Comparison of ENCODE assay signal across 1 fruit fly cellular context in the genomic region with DNA sequence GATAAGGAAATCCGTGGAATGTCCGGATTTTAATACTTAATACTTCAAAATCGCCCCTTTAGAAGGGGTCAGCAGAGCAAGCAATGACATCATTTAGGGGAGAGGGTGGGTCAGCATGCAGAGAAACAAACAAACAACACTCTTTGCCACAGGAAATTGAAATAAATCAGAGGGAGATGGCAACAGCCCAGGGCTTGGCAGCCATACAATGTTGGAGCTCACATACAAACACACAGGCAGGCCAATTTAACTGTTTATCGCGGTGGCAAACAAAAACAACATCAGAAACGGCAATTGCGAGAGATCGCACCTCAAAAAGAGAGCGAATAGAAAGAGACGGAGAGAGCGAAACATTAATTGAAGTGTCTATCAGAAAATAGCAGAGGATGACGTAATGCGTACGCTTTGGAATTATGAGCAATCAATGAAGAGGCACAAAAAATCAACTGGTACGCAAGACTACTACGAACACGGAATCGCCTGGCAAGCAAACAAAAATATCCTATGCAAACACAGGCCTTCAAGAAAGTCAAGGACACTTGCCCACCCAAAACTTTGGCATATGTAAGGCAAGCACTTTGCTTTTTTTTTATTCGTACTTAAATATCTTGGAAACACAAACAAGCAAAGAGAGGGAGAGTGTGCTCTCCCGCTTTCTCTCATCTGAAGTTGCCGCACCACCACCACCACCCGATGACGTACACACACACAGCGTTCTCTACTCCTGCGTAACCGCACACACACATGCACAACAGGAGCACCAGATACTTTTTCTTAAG.
TF ChIP-seq lines count a peak whose summit lies in the region.

No protein-coding gene starts in this region.

TF ChIP-seq in whole organism, embryonic, 481 proteins besides CTCF, POLR2A, EP300 and RAD21 (continued from another document and continues in another):
- TF ChIP-seq CG34422 (GFP tag; IDR thresholded peaks at IDR 0.05; lab: Robert Waterston, UW) (peak; percentile 63; the same call in 2 of the 3 replicates), gem (tag; optimal IDR thresholded peaks at IDR 0.05; lab: Kevin White, UChicago) (no peak), tll (GFP tag; optimal IDR thresholded peaks at IDR 0.05; lab: Kevin White, UChicago) (peak in 1 of 2 experiments; percentile 16), Atf6 (GFP tag; IDR thresholded peaks at IDR 0.05; lab: Robert Waterston, UW) (peak; percentile 41; the same call in 1 of the 2 replicates), CG10321 (GFP tag; IDR thresholded peaks at IDR 0.05; lab: Robert Waterston, UW) (peak; percentile 79), CG18599 (GFP tag; optimal IDR thresholded peaks at IDR 0.05; lab: Kevin White, UChicago) (peak; percentile 50), CG11696 (GFP tag; IDR thresholded peaks at IDR 0.05; lab: Robert Waterston, UW) (0 out of 2 replicates have a peak, but pooled peaks have one; percentile 16), Hr78 (GFP tag; optimal IDR thresholded peaks at IDR 0.05; lab: Kevin White, UChicago) (peak in 1 of 2 experiments; percentile 71), Atf3 (GFP tag; optimal IDR thresholded peaks at IDR 0.05; lab: Kevin White, UChicago) (peak; percentile 77), D (optimal IDR thresholded peaks at IDR 0.05; lab: Kevin White, UChicago) (peak; percentile 17), D (GFP tag; optimal IDR thresholded peaks at IDR 0.05; lab: Kevin White, UChicago) (no peak), grau (tag; optimal IDR thresholded peaks at IDR 0.05; lab: Kevin White, UChicago) (peak; percentile 3), CG8924 (tag; optimal IDR thresholded peaks at IDR 0.05; lab: Kevin White, UChicago) (peak; percentile 36), GATAe (GFP tag; conservative IDR thresholded peaks at IDR 0.05; lab: Robert Waterston, UW) (peak; percentile 53; the same call in 1 of the 2 replicates), MBD-R2 (GFP tag; IDR thresholded peaks at IDR 0.05; lab: Robert Waterston, UW) (peak; percentile 30; the same call in 1 of the 2 replicates), ash1 (GFP tag; optimal IDR thresholded peaks at IDR 0.05; lab: Kevin White, UChicago) (peak; percentile 73), NfI (GFP tag; optimal IDR thresholded peaks at IDR 0.05; lab: Kevin White, UChicago) (peak; percentile 45), CG13296 (GFP tag; optimal IDR thresholded peaks at IDR 0.05; lab: Kevin White, UChicago) (peak; percentile 63), scrt (GFP tag; optimal IDR thresholded peaks at IDR 0.05; lab: Kevin White, UChicago) (peak; percentile 62), HmgZ (tag; optimal IDR thresholded peaks at IDR 0.05; lab: Kevin White, UChicago) (peak; percentile 56), CG32767 (GFP tag; IDR thresholded peaks at IDR 0.05; lab: Robert Waterston, UW) (peak; percentile 11; the same call in 1 of the 2 replicates), insv (GFP tag; optimal IDR thresholded peaks at IDR 0.05; lab: Kevin White, UChicago) (peak in 1 of 2 experiments; percentile 23), ftz-f1 (GFP tag; optimal IDR thresholded peaks at IDR 0.05; lab: Kevin White, UChicago) (peak; percentile 54), CG11456 (GFP tag; IDR thresholded peaks at IDR 0.05; lab: Robert Waterston, UW) (peak; percentile 26; the same call in 1 of the 3 replicates), Dll (GFP tag; IDR thresholded peaks at IDR 0.05; lab: Robert Waterston, UW; ENCODE audit: partially characterized antibody) (0 out of 4 replicates have a peak, but pooled peaks have one; percentile 23), bsh (GFP tag; optimal IDR thresholded peaks at IDR 0.05; lab: Kevin White, UChicago) (peak in 1 of 2 experiments; percentile 33), ato (GFP tag; IDR thresholded peaks at IDR 0.05; lab: Robert Waterston, UW; ENCODE audit: partially characterized antibody) (no peak), Aef1 (GFP tag; IDR thresholded peaks at IDR 0.05; lab: Robert Waterston, UW) (peak; percentile 64), Mes4 (GFP tag; optimal IDR thresholded peaks at IDR 0.05; lab: Kevin White, UChicago) (no peak), MTF-1 (GFP tag; optimal IDR thresholded peaks at IDR 0.05; lab: Kevin White, UChicago; ENCODE audit: borderline replicate concordance) (peak; percentile 44), CG31224 (GFP tag; IDR thresholded peaks at IDR 0.05; lab: Robert Waterston, UW) (no peak), pfk (GFP tag; optimal IDR thresholded peaks at IDR 0.05; lab: Kevin White, UChicago) (peak; percentile 43), CG15514 (GFP tag; optimal IDR thresholded peaks at IDR 0.05; lab: Kevin White, UChicago) (peak; percentile 49), CG11247 (GFP tag; IDR thresholded peaks at IDR 0.05; lab: Robert Waterston, UW) (peak; percentile 34; the same call in 1 of the 2 replicates), CG4360 (GFP tag; IDR thresholded peaks at IDR 0.05; lab: Robert Waterston, UW) (peak; percentile 85), cg (GFP tag; optimal IDR thresholded peaks at IDR 0.05; lab: Kevin White, UChicago) (peak; percentile 88), B-H2 (GFP tag; optimal IDR thresholded peaks at IDR 0.05; lab: Kevin White, UChicago) (peak; percentile 84), CG6854 (GFP tag; optimal IDR thresholded peaks at IDR 0.05; lab: Kevin White, UChicago) (peak; percentile 31), stc (GFP tag; IDR thresholded peaks at IDR 0.05; lab: Robert Waterston, UW) (no peak), rib (GFP tag; IDR thresholded peaks at IDR 0.05; lab: Robert Waterston, UW) (peak; percentile 73; the same call in 1 of the 2 replicates), HLHmδ (GFP tag; optimal IDR thresholded peaks at IDR 0.05; lab: Kevin White, UChicago) (peak; percentile 26), CG11504 (tag; optimal IDR thresholded peaks at IDR 0.05; lab: Kevin White, UChicago) (no peak), Oaz (GFP tag; IDR thresholded peaks at IDR 0.05; lab: Robert Waterston, UW) (no peak), Xrp1 (GFP tag; IDR thresholded peaks at IDR 0.05; lab: Robert Waterston, UW) (peak; percentile 31; the same call in 1 of the 2 replicates), CG2678 (tag; optimal IDR thresholded peaks at IDR 0.05; lab: Kevin White, UChicago) (peak; percentile 42), Pdp1 (GFP tag; optimal IDR thresholded peaks at IDR 0.05; lab: Kevin White, UChicago) (peak in 1 of 2 experiments; percentile 99), CG18476 (GFP tag; optimal IDR thresholded peaks at IDR 0.05; lab: Kevin White, UChicago) (peak; percentile 52), fd96Cb (tag; optimal IDR thresholded peaks at IDR 0.05; lab: Kevin White, UChicago) (no peak), Blimp-1 (GFP tag; optimal IDR thresholded peaks at IDR 0.05; lab: Kevin White, UChicago) (no peak), ab (GFP tag; optimal IDR thresholded peaks at IDR 0.05; lab: Kevin White, UChicago) (peak; percentile 27), bbx (GFP tag; IDR thresholded peaks at IDR 0.05; lab: Robert Waterston, UW; ENCODE audit: partially characterized antibody) (peak; percentile 35; the same call in 1 of the 2 replicates), lov (optimal IDR thresholded peaks at IDR 0.05; lab: Kevin White, UChicago) (peak; percentile 71), lov (GFP tag; IDR thresholded peaks at IDR 0.05; lab: Robert Waterston, UW) (peak; percentile 54; the same call in 1 of the 3 replicates), Meics (GFP tag; optimal IDR thresholded peaks at IDR 0.05; lab: Kevin White, UChicago) (peak; percentile 45), exex (tag; optimal IDR thresholded peaks at IDR 0.05; lab: Kevin White, UChicago) (peak; percentile 92), CG12071 (GFP tag; optimal IDR thresholded peaks at IDR 0.05; lab: Kevin White, UChicago) (peak; percentile 71), Bgb (GFP tag; IDR thresholded peaks at IDR 0.05; lab: Robert Waterston, UW; ENCODE audit: partially characterized antibody) (no peak; the same call in 1 of the 2 replicates), CG1832 (GFP tag; optimal IDR thresholded peaks at IDR 0.05; lab: Kevin White, UChicago) (peak; percentile 63), CG3281 (GFP tag; optimal IDR thresholded peaks at IDR 0.05; lab: Kevin White, UChicago) (peak; percentile 57), CG14441 (GFP tag; IDR thresholded peaks at IDR 0.05; lab: Robert Waterston, UW) (peak; percentile 44; the same call in 1 of the 2 replicates), gcm2 (GFP tag; optimal IDR thresholded peaks at IDR 0.05; lab: Kevin White, UChicago) (no peak), pros (GFP tag; optimal IDR thresholded peaks at IDR 0.05; lab: Kevin White, UChicago) (peak; percentile 67), CG3163 (GFP tag; optimal IDR thresholded peaks at IDR 0.05; lab: Kevin White, UChicago) (peak; percentile 53), ranshi (GFP tag; IDR thresholded peaks at IDR 0.05; lab: Robert Waterston, UW) (peak; percentile 11; the same call in 1 of the 2 replicates), Nf-YC (tag; optimal IDR thresholded peaks at IDR 0.05; lab: Kevin White, UChicago) (no peak), CG2199 (GFP tag; IDR thresholded peaks at IDR 0.05; lab: Robert Waterston, UW) (peak; percentile 41; the same call in 2 of the 3 replicates), kni (GFP tag; optimal IDR thresholded peaks at IDR 0.05; lab: Kevin White, UChicago) (peak; percentile 64), knrl (GFP tag; IDR thresholded peaks at IDR 0.05; lab: Robert Waterston, UW; ENCODE audit: partially characterized antibody) (peak; percentile 36; the same call in 1 of the 3 replicates), CG16813 (GFP tag; IDR thresholded peaks at IDR 0.05; lab: Robert Waterston, UW; ENCODE audit: partially characterized antibody) (no peak), caup (GFP tag; optimal IDR thresholded peaks at IDR 0.05; lab: Kevin White, UChicago; ENCODE audit: severe bottlenecking) (peak; percentile 81), CG6689 (GFP tag; IDR thresholded peaks at IDR 0.05; lab: Robert Waterston, UW) (0 out of 2 replicates have a peak, but pooled peaks have one; percentile 11), Eip74EF (GFP tag; optimal IDR thresholded peaks at IDR 0.05; lab: Kevin White, UChicago) (peak in 1 of 2 experiments; percentile 63), H15 (GFP tag; IDR thresholded peaks at IDR 0.05; lab: Robert Waterston, UW) (no peak), PHDP (tag; optimal IDR thresholded peaks at IDR 0.05; lab: Kevin White, UChicago) (peak; percentile 1), dpn (GFP tag; optimal IDR thresholded peaks at IDR 0.05; lab: Kevin White, UChicago) (peak in 1 of 2 experiments; percentile 36), Hmr (GFP tag; optimal IDR thresholded peaks at IDR 0.05; lab: Kevin White, UChicago) (peak; percentile 68), Rfx (GFP tag; IDR thresholded peaks at IDR 0.05; lab: Robert Waterston, UW) (peak; percentile 56; the same call in 1 of the 2 replicates), dysf (GFP tag; IDR thresholded peaks at IDR 0.05; lab: Robert Waterston, UW) (peak; percentile 30; the same call in 1 of the 3 replicates), gro (GFP tag; optimal IDR thresholded peaks at IDR 0.05; lab: Kevin White, UChicago) (peak; percentile 40), br (optimal IDR thresholded peaks at IDR 0.05; lab: Kevin White, UChicago) (no peak), Vsx1 (GFP tag; optimal IDR thresholded peaks at IDR 0.05; lab: Kevin White, UChicago) (peak; percentile 95), CG14014 (GFP tag; IDR thresholded peaks at IDR 0.05; lab: Robert Waterston, UW) (peak; percentile 44; the same call in 1 of the 2 replicates), BtbVII (GFP tag; optimal IDR thresholded peaks at IDR 0.05; lab: Kevin White, UChicago) (peak; percentile 79), aop (GFP tag; IDR thresholded peaks at IDR 0.05; lab: Robert Waterston, UW) (peak; percentile 60; the same call in 1 of the 2 replicates), sim (GFP tag; IDR thresholded peaks at IDR 0.05; lab: Robert Waterston, UW) (0 out of 2 replicates have a peak, but pooled peaks have one; percentile 20), lab (GFP tag; optimal IDR thresholded peaks at IDR 0.05; lab: Kevin White, UChicago) (peak; percentile 78), CG7372 (GFP tag; IDR thresholded peaks at IDR 0.05; lab: Robert Waterston, UW) (0 out of 2 replicates have a peak, but pooled peaks have one; percentile 13), Abd-B (GFP tag; optimal IDR thresholded peaks at IDR 0.05; lab: Kevin White, UChicago) (peak; percentile 21), inv (GFP tag; IDR thresholded peaks at IDR 0.05; lab: Robert Waterston, UW; ENCODE audit: partially characterized antibody) (no peak), yki (optimal IDR thresholded peaks at IDR 0.05; lab: Kevin White, UChicago) (no peak), CG8359 (GFP tag; optimal IDR thresholded peaks at IDR 0.05; lab: Kevin White, UChicago; ENCODE audit: borderline replicate concordance) (no peak), otp (GFP tag; IDR thresholded peaks at IDR 0.05; lab: Robert Waterston, UW) (peak; percentile 57; the same call in 1 of the 3 replicates), CG3838 (GFP tag; optimal IDR thresholded peaks at IDR 0.05; lab: Kevin White, UChicago) (peak; percentile 60), sob (GFP tag; IDR thresholded peaks at IDR 0.05; lab: Robert Waterston, UW) (peak; percentile 61; the same call in 1 of the 2 replicates), wek (GFP tag; optimal IDR thresholded peaks at IDR 0.05; lab: Kevin White, UChicago) (peak; percentile 67), CG17359 (tag; optimal IDR thresholded peaks at IDR 0.05; lab: Kevin White, UChicago) (peak; percentile 37), CG9727 (GFP tag; optimal IDR thresholded peaks at IDR 0.05; lab: Kevin White, UChicago) (peak; percentile 31), mirr (GFP tag; optimal IDR thresholded peaks at IDR 0.05; lab: Kevin White, UChicago) (peak; percentile 97), CG15479 (GFP tag; optimal IDR thresholded peaks at IDR 0.05; lab: Kevin White, UChicago) (peak; percentile 91), chinmo (GFP tag; IDR thresholded peaks at IDR 0.05; lab: Robert Waterston, UW; ENCODE audit: partially characterized antibody) (peak; percentile 98), Ravus (GFP tag; IDR thresholded peaks at IDR 0.05; lab: Robert Waterston, UW) (no peak), Dek (tag; optimal IDR thresholded peaks at IDR 0.05; lab: Kevin White, UChicago) (no peak), sd (tag; optimal IDR thresholded peaks at IDR 0.05; lab: Kevin White, UChicago) (peak; percentile 91), zfh1 (GFP tag; IDR thresholded peaks at IDR 0.05; lab: Robert Waterston, UW) (0 out of 3 replicates have a peak, but pooled peaks have one; percentile 32), Scr (GFP tag; IDR thresholded peaks at IDR 0.05; lab: Robert Waterston, UW; ENCODE audit: partially characterized antibody) (0 out of 2 replicates have a peak, but pooled peaks have one; percentile 28), so (GFP tag; IDR thresholded peaks at IDR 0.05; lab: Robert Waterston, UW) (peak; percentile 59; the same call in 1 of the 3 replicates), CG43689 (GFP tag; IDR thresholded peaks at IDR 0.05; lab: Robert Waterston, UW) (no peak), CG9932 (GFP tag; IDR thresholded peaks at IDR 0.05; lab: Robert Waterston, UW) (peak; percentile 50; the same call in 1 of the 2 replicates), Ets97D (GFP tag; optimal IDR thresholded peaks at IDR 0.05; lab: Kevin White, UChicago) (peak; percentile 62), Drgx (GFP tag; IDR thresholded peaks at IDR 0.05; lab: Robert Waterston, UW) (0 out of 2 replicates have a peak, but pooled peaks have one; percentile 19), tin (GFP tag; optimal IDR thresholded peaks at IDR 0.05; lab: Kevin White, UChicago) (no peak)
